Fruit fly (Drosophila melanogaster) whole organism, embryonic: ENCODE measurements around the gene CG2772.

Experiments used
- Bgb ChIP-seq: fragments of 200-800 bp; sonication (Bioruptor generic); IDR thresholded peaks from 2 replicates; pipeline ENCODE4 v1.3.6; 2022; ENCODE audit warnings: missing biosample characterization, missing genetic modification characterization; ENCODE audit not compliant: partially characterized antibody
- CG10147 ChIP-seq: fragments of 200-800 bp; sonication (Bioruptor generic); optimal IDR thresholded peaks from 2 replicates; lab custom pipeline; 2019; ENCODE audit warnings: missing biosample characterization, mild to moderate bottlenecking, missing genetic modification characterization, moderate library complexity
- CG10366 ChIP-seq: fragments of 200-800 bp; sonication (Bioruptor generic); IDR thresholded peaks from 2 replicates; pipeline ENCODE4 v1.3.6; 2022; ENCODE audit warnings: missing biosample characterization, missing genetic modification characterization
- CG12744 ChIP-seq: fragments of 200-800 bp; sonication (Bioruptor generic); optimal IDR thresholded peaks from 2 replicates; lab custom pipeline; 2016; ENCODE audit warnings: missing biosample characterization, missing genetic modification characterization
- CG14667 ChIP-seq: fragments of 200-800 bp; sonication (Bioruptor generic); IDR thresholded peaks from 2 replicates; pipeline ENCODE4 v1.3.6; 2022; ENCODE audit warnings: missing biosample characterization, missing genetic modification characterization
- CG16815 ChIP-seq: fragments of 200-800 bp; sonication (Bioruptor generic); optimal IDR thresholded peaks from 3 replicates; lab custom pipeline; 2017; ENCODE audit warnings: missing biosample characterization, mild to moderate bottlenecking, missing genetic modification characterization
- CG17612 ChIP-seq: fragments of 200-800 bp; sonication (Bioruptor generic); IDR thresholded peaks from 2 replicates; pipeline ENCODE4 v1.3.6; 2022; ENCODE audit warnings: missing biosample characterization, missing genetic modification characterization
- CG3163 ChIP-seq: fragments of 200-800 bp; sonication (Bioruptor generic); optimal IDR thresholded peaks from 3 replicates; lab custom pipeline; 2016; ENCODE audit warnings: missing biosample characterization, missing genetic modification characterization
- CG34224 ChIP-seq: fragments of 200-800 bp; sonication (Bioruptor generic); IDR thresholded peaks from 3 replicates; pipeline ENCODE4 v1.3.6; 2022; ENCODE audit warnings: missing biosample characterization, missing genetic modification characterization; ENCODE audit not compliant: partially characterized antibody
- CG34422 ChIP-seq: fragments of 200-800 bp; sonication (Bioruptor generic); IDR thresholded peaks from 3 replicates; pipeline ENCODE4 v1.3.6; 2022; ENCODE audit warnings: missing biosample characterization, missing genetic modification characterization
- CG5180 ChIP-seq: fragments of 200-800 bp; sonication (Bioruptor generic); optimal IDR thresholded peaks from 3 replicates; lab custom pipeline; 2017; ENCODE audit warnings: missing biosample characterization, missing genetic modification characterization, mild to moderate bottlenecking, moderate library complexity, missing genetic modification reagents
- CG6654 ChIP-seq: fragments of 200-800 bp; sonication (Bioruptor generic); optimal IDR thresholded peaks from 2 replicates; lab custom pipeline; 2017; ENCODE audit warnings: missing biosample characterization, mild to moderate bottlenecking, missing genetic modification characterization
- CG7963 ChIP-seq: fragments of 200-800 bp; sonication (Bioruptor generic); IDR thresholded peaks from 3 replicates; pipeline ENCODE4 v1.3.6; 2022; ENCODE audit warnings: missing biosample characterization, missing genetic modification characterization; ENCODE audit not compliant: partially characterized antibody
- CG7987 ChIP-seq: fragments of 200-800 bp; sonication (Bioruptor generic); optimal IDR thresholded peaks from 2 replicates; lab custom pipeline; 2018; ENCODE audit warnings: missing biosample characterization, mild to moderate bottlenecking, missing genetic modification characterization, moderate library complexity
- CG9215 ChIP-seq: fragments of 200-800 bp; sonication (Bioruptor generic); IDR thresholded peaks from 2 replicates; pipeline ENCODE4 v1.3.6; 2022; ENCODE audit warnings: missing biosample characterization, missing genetic modification characterization
- CG9797 ChIP-seq: fragments of 200-800 bp; sonication (Bioruptor generic); optimal IDR thresholded peaks from 3 replicates; lab custom pipeline; 2018; ENCODE audit warnings: missing biosample characterization, mild to moderate bottlenecking, missing genetic modification characterization
- Camta ChIP-seq: fragments of 200-800 bp; sonication (Bioruptor generic); optimal IDR thresholded peaks from 2 replicates; lab custom pipeline; 2016; ENCODE audit warnings: missing biosample characterization, missing genetic modification characterization
- D ChIP-seq, 2 experiments: fragments of 200-800 bp in 1 of 2; fragments of >200 bp in 1 of 2; sonication (Bioruptor generic) in 1 of 2; optimal IDR thresholded peaks; 2 replicates in 1 of 2; 3 replicates in 1 of 2; lab custom pipeline; 2017; ENCODE audit warnings: mild to moderate bottlenecking in 1 of 2, missing biosample characterization in 1 of 2, missing genetic modification characterization in 1 of 2, missing genetic modification reagents in 1 of 2
- D19B ChIP-seq: fragments of 200-800 bp; sonication (Bioruptor generic); optimal IDR thresholded peaks from 2 replicates; lab custom pipeline; 2017; ENCODE audit warnings: missing biosample characterization, mild to moderate bottlenecking, missing genetic modification characterization
- ERR ChIP-seq: fragments of 200-800 bp; sonication (Bioruptor generic); optimal IDR thresholded peaks from 2 replicates; lab custom pipeline; 2016; ENCODE audit warnings: missing biosample characterization, missing genetic modification characterization
- Fer2 ChIP-seq: fragments of 200-800 bp; sonication (Bioruptor generic); optimal IDR thresholded peaks from 2 replicates; lab custom pipeline; 2018; ENCODE audit warnings: missing biosample characterization, mild to moderate bottlenecking, missing genetic modification characterization, moderate library complexity
- Hand ChIP-seq: fragments of 200-800 bp; sonication (Bioruptor generic); optimal IDR thresholded peaks from 2 replicates; lab custom pipeline; 2017; ENCODE audit warnings: mild to moderate bottlenecking, missing biosample characterization, missing genetic modification reagents, missing genetic modification characterization
- Hmr ChIP-seq: fragments of 200-800 bp; sonication (Bioruptor generic); optimal IDR thresholded peaks from 3 replicates; lab custom pipeline; 2017; ENCODE audit warnings: mild to moderate bottlenecking, missing biosample characterization, missing genetic modification reagents, missing genetic modification characterization
- Lhr ChIP-seq: fragments of 200-800 bp; sonication (Bioruptor generic); optimal IDR thresholded peaks from 3 replicates; lab custom pipeline; 2017; ENCODE audit warnings: mild to moderate bottlenecking, missing biosample characterization, missing genetic modification reagents, missing genetic modification characterization
- Mad ChIP-seq: fragments of 200-800 bp; sonication (Bioruptor generic); optimal IDR thresholded peaks from 2 replicates; lab custom pipeline; 2016; ENCODE audit warnings: missing biosample characterization, missing genetic modification characterization
- Max ChIP-seq: fragments of 200-800 bp; sonication (Bioruptor generic); optimal IDR thresholded peaks from 2 replicates; lab custom pipeline; 2016; ENCODE audit warnings: missing biosample characterization, mild to moderate bottlenecking, missing genetic modification characterization
- Mes4 ChIP-seq: fragments of 200-800 bp; sonication (Bioruptor generic); optimal IDR thresholded peaks from 2 replicates; lab custom pipeline; 2016; ENCODE audit warnings: missing biosample characterization, missing genetic modification characterization
- Mrtf ChIP-seq: fragments of 200-800 bp; sonication (Bioruptor generic); IDR thresholded peaks from 3 replicates; pipeline ENCODE4 v1.3.6; 2022; ENCODE audit warnings: missing biosample characterization, missing genetic modification characterization
- NK7.1 ChIP-seq: fragments of 200-800 bp; sonication (Bioruptor generic); optimal IDR thresholded peaks from 3 replicates; lab custom pipeline; 2016; ENCODE audit warnings: missing biosample characterization, missing genetic modification characterization
- Scr ChIP-seq: fragments of 200-800 bp; sonication (Bioruptor generic); IDR thresholded peaks from 2 replicates; pipeline ENCODE4 v1.3.6; 2022; ENCODE audit warnings: missing biosample characterization, missing genetic modification characterization; ENCODE audit not compliant: partially characterized antibody
- ash1 ChIP-seq: fragments of 200-800 bp; sonication (Bioruptor generic); optimal IDR thresholded peaks from 2 replicates; lab custom pipeline; 2018; ENCODE audit warnings: missing biosample characterization, mild to moderate bottlenecking, missing genetic modification characterization
- bcd ChIP-seq: fragments of 200-800 bp; sonication (Bioruptor generic); optimal IDR thresholded peaks from 2 replicates; lab custom pipeline; 2017; ENCODE audit warnings: missing biosample characterization, mild to moderate bottlenecking, missing genetic modification characterization
- br ChIP-seq: fragments of >200 bp; optimal IDR thresholded peaks from 2 replicates; lab custom pipeline; 2017
- cato ChIP-seq: fragments of 200-800 bp; sonication (Bioruptor generic); optimal IDR thresholded peaks from 2 replicates; lab custom pipeline; 2016; ENCODE audit warnings: missing biosample characterization, missing genetic modification characterization, borderline replicate concordance
- cg ChIP-seq: fragments of 200-800 bp; sonication (Bioruptor generic); optimal IDR thresholded peaks from 3 replicates; lab custom pipeline; 2019; ENCODE audit warnings: missing biosample characterization, mild to moderate bottlenecking, missing genetic modification characterization, moderate library complexity
- corto ChIP-seq: fragments of 200-800 bp; sonication (Bioruptor generic); optimal IDR thresholded peaks from 2 replicates; lab custom pipeline; 2016; ENCODE audit warnings: missing biosample characterization, mild to moderate bottlenecking, missing genetic modification characterization, moderate library complexity
- dmrt99B ChIP-seq: fragments of 200-800 bp; sonication (Bioruptor generic); optimal IDR thresholded peaks from 2 replicates; lab custom pipeline; 2018; ENCODE audit warnings: missing biosample characterization, mild to moderate bottlenecking, missing genetic modification characterization, moderate library complexity
- gfzf ChIP-seq: fragments of 200-800 bp; sonication (Bioruptor generic); optimal IDR thresholded peaks from 2 replicates; lab custom pipeline; 2016; ENCODE audit warnings: missing biosample characterization, mild to moderate bottlenecking, missing genetic modification characterization, moderate library complexity
- gsb ChIP-seq: fragments of 200-800 bp; sonication (Bioruptor generic); IDR thresholded peaks from 2 replicates; pipeline ENCODE4 v1.3.6; 2022; ENCODE audit warnings: missing biosample characterization, missing genetic modification characterization
- inv ChIP-seq: fragments of 200-800 bp; sonication (Bioruptor generic); IDR thresholded peaks from 2 replicates; pipeline ENCODE4 v1.3.6; 2022; ENCODE audit warnings: missing biosample characterization, missing genetic modification characterization; ENCODE audit not compliant: partially characterized antibody
- luna ChIP-seq: fragments of 200-800 bp; sonication (Bioruptor generic); optimal IDR thresholded peaks from 2 replicates; lab custom pipeline; 2016; ENCODE audit warnings: missing biosample characterization, missing genetic modification characterization
- prd ChIP-seq, 3 experiments: fragments of >200 bp in 2 of 3; fragments of 200-800 bp in 1 of 3; sonication (Bioruptor generic) in 1 of 3; optimal IDR thresholded peaks in 2 of 3; IDR thresholded peaks in 1 of 3; 2 replicates in 2 of 3; 3 replicates in 1 of 3; pipeline versions ENCODE4 v1.3.6 to Lab custom; 2017 to 2022; ENCODE audit warnings: missing biosample characterization in 1 of 3, missing genetic modification characterization in 1 of 3
- pzg ChIP-seq: fragments of 200-800 bp; sonication (Bioruptor generic); optimal IDR thresholded peaks from 3 replicates; lab custom pipeline; 2018; ENCODE audit warnings: missing biosample characterization, mild to moderate bottlenecking, missing genetic modification characterization, moderate library complexity
- row ChIP-seq: fragments of 200-800 bp; sonication (Bioruptor generic); IDR thresholded peaks from 3 replicates; pipeline ENCODE4 v1.3.6; 2022; ENCODE audit warnings: missing biosample characterization, missing genetic modification characterization
- schlank ChIP-seq: fragments of 200-800 bp; sonication (Bioruptor generic); optimal IDR thresholded peaks from 2 replicates; lab custom pipeline; 2018; ENCODE audit warnings: missing biosample characterization, mild to moderate bottlenecking, missing genetic modification characterization
- sd ChIP-seq: fragments of 200-800 bp; sonication (Bioruptor generic); optimal IDR thresholded peaks from 3 replicates; lab custom pipeline; 2018; ENCODE audit warnings: missing biosample characterization, mild to moderate bottlenecking, missing genetic modification characterization, moderate library complexity
- sens ChIP-seq: fragments of 200-800 bp; sonication (Bioruptor generic); peaks from one replicate; lab custom pipeline; 2016; ENCODE audit warnings: missing biosample characterization, missing genetic modification characterization
- toy ChIP-seq: fragments of 200-800 bp; sonication (Bioruptor generic); IDR thresholded peaks from 2 replicates; pipeline ENCODE4 v1.3.6; 2022; ENCODE audit warnings: missing biosample characterization, missing genetic modification characterization
- usp ChIP-seq: fragments of >200 bp; optimal IDR thresholded peaks from 2 replicates; lab custom pipeline; 2017; ENCODE audit warnings: missing biosample characterization, missing genetic modification characterization
- zfh1 ChIP-seq: fragments of 200-800 bp; sonication (Bioruptor generic); IDR thresholded peaks from 3 replicates; pipeline ENCODE4 v1.3.6; 2022; ENCODE audit warnings: missing biosample characterization, missing genetic modification characterization

Gene CG2772

dm6 chr2L:3435086-3435485 is 10.7 kb upstream of the CG2772 start (continued):
- TF ChIP-seq CG10366 (peak; percentile 47), bcd (GFP tag; lab: Kevin White, UChicago) (peak; percentile 25), ash1 (GFP tag; lab: Kevin White, UChicago) (no peak), Mes4 (GFP tag; lab: Kevin White, UChicago) (no peak), Scr (GFP tag; lab: Robert Waterston, UW) (no peak), CG16815 (peak; percentile 22), CG9797 (no peak), toy (GFP tag; lab: Robert Waterston, UW) (no peak), CG5180 (GFP tag; lab: Kevin White, UChicago) (peak; percentile 26), ERR (GFP tag; lab: Kevin White, UChicago) (no peak), sens (GFP tag; lab: Kevin White, UChicago) (peak; percentile 85), dmrt99B (peak; percentile 69), CG6654 (GFP tag; lab: Kevin White, UChicago) (no peak), Hmr (GFP tag; lab: Kevin White, UChicago) (peak; percentile 53), pzg (no peak), D (optimal IDR thresholded peaks at IDR 0.05; lab: Kevin White, UChicago) (no peak), D (GFP tag; optimal IDR thresholded peaks at IDR 0.05; lab: Kevin White, UChicago) (peak; percentile 45), schlank (tag; lab: Kevin White, UChicago) (no peak), corto (no peak), Bgb (GFP tag; lab: Robert Waterston, UW) (no peak), gsb (GFP tag; lab: Robert Waterston, UW) (no peak), Lhr (GFP tag; lab: Kevin White, UChicago) (no peak), cg (no peak), CG7987 (no peak), CG9215 (GFP tag; lab: Robert Waterston, UW) (peak; percentile 41; the same call in 1 of the 2 replicates), CG34422 (GFP tag; lab: Robert Waterston, UW) (peak; percentile 33; the same call in 2 of the 3 replicates), Fer2 (no peak), NK7.1 (no peak), prd (optimal IDR thresholded peaks at IDR 0.05; lab: Kevin White, UChicago) (no peak), prd (GFP tag; IDR thresholded peaks at IDR 0.05; lab: Robert Waterston, UW) (peak; percentile 76), inv (no peak), CG10147 (GFP tag; lab: Kevin White, UChicago) (no peak), CG14667 (GFP tag; lab: Robert Waterston, UW) (peak; percentile 55), CG7963 (GFP tag; lab: Robert Waterston, UW) (no peak), Mad (no peak), CG17612 (GFP tag; lab: Robert Waterston, UW) (no peak), zfh1 (GFP tag; lab: Robert Waterston, UW) (peak; percentile 69; the same call in 2 of the 3 replicates), CG34224 (GFP tag; lab: Robert Waterston, UW) (no peak), gfzf (GFP tag; lab: Kevin White, UChicago) (no peak), row (GFP tag; lab: Robert Waterston, UW) (peak; percentile 64), CG12744 (no peak), CG3163 (GFP tag; lab: Kevin White, UChicago) (no peak), luna (GFP tag; lab: Kevin White, UChicago) (no peak), Camta (GFP tag; lab: Kevin White, UChicago) (peak; percentile 9), Hand (GFP tag; lab: Kevin White, UChicago) (no peak), Mrtf (GFP tag; lab: Robert Waterston, UW) (peak; percentile 42; the same call in 1 of the 3 replicates), cato (GFP tag; lab: Kevin White, UChicago) (no peak), br (lab: Kevin White, UChicago) (no peak), D19B (no peak), Max (no peak), sd (tag; lab: Kevin White, UChicago) (no peak), usp (GFP tag; lab: Kevin White, UChicago) (no peak)
